Fruit fly (Drosophila melanogaster) whole organism, embryonic: ENCODE data around the gene Dok.

Source experiments
- B-H1 ChIP-seq: fragments of 200-800 bp; sonication (Bioruptor generic); IDR thresholded peaks from 3 replicates; pipeline ENCODE4 v1.3.6; 2022; ENCODE audit warnings: missing biosample characterization, missing genetic modification characterization
- BEAF-32 ChIP-seq: fragments of 200-800 bp; sonication (Bioruptor generic); optimal IDR thresholded peaks from 3 replicates; lab custom pipeline; 2017; ENCODE audit warnings: missing biosample characterization, missing genetic modification characterization, mild to moderate bottlenecking, moderate library complexity, missing genetic modification reagents
- Bgb ChIP-seq: fragments of 200-800 bp; sonication (Bioruptor generic); IDR thresholded peaks from 2 replicates; pipeline ENCODE4 v1.3.6; 2022; ENCODE audit warnings: missing biosample characterization, missing genetic modification characterization; ENCODE audit not compliant: partially characterized antibody
- CG10147 ChIP-seq: fragments of 200-800 bp; sonication (Bioruptor generic); optimal IDR thresholded peaks from 2 replicates; lab custom pipeline; 2019; ENCODE audit warnings: missing biosample characterization, mild to moderate bottlenecking, missing genetic modification characterization, moderate library complexity
- CG10274 ChIP-seq: fragments of 200-800 bp; sonication (Bioruptor generic); optimal IDR thresholded peaks from 3 replicates; lab custom pipeline; 2017; ENCODE audit warnings: missing biosample characterization, mild to moderate bottlenecking, missing genetic modification characterization
- CG11247 ChIP-seq: fragments of 200-800 bp; sonication (Bioruptor generic); IDR thresholded peaks from 2 replicates; pipeline ENCODE4 v1.3.6; 2022; ENCODE audit warnings: missing biosample characterization, missing genetic modification characterization
- CG11560 ChIP-seq: fragments of 200-800 bp; sonication (Bioruptor generic); IDR thresholded peaks from 3 replicates; pipeline ENCODE4 v1.3.6; 2022; ENCODE audit warnings: missing biosample characterization, missing genetic modification characterization
- CG12744 ChIP-seq: fragments of 200-800 bp; sonication (Bioruptor generic); optimal IDR thresholded peaks from 2 replicates; lab custom pipeline; 2016; ENCODE audit warnings: missing biosample characterization, missing genetic modification characterization
- CG12769 ChIP-seq: fragments of 200-800 bp; sonication (Bioruptor generic); optimal IDR thresholded peaks from 2 replicates; lab custom pipeline; 2019; ENCODE audit warnings: missing biosample characterization, mild to moderate bottlenecking, missing genetic modification characterization, moderate library complexity
- CG13775 ChIP-seq: fragments of 200-800 bp; sonication (Bioruptor generic); optimal IDR thresholded peaks from 3 replicates; lab custom pipeline; 2017; ENCODE audit warnings: missing biosample characterization, mild to moderate bottlenecking, missing genetic modification characterization
- CG15269 ChIP-seq: fragments of 200-800 bp; sonication (Bioruptor generic); optimal IDR thresholded peaks from 2 replicates; lab custom pipeline; 2018; ENCODE audit warnings: missing biosample characterization, mild to moderate bottlenecking, missing genetic modification characterization, moderate library complexity
- CG1529 ChIP-seq: fragments of 200-800 bp; sonication (Bioruptor generic); optimal IDR thresholded peaks from 3 replicates; lab custom pipeline; 2018; ENCODE audit warnings: missing biosample characterization, missing genetic modification characterization
- CG1602 ChIP-seq: fragments of 200-800 bp; sonication (Bioruptor generic); optimal IDR thresholded peaks from 3 replicates; lab custom pipeline; 2016; ENCODE audit warnings: missing biosample characterization, missing genetic modification characterization
- CG1647 ChIP-seq: fragments of 200-800 bp; sonication (Bioruptor generic); optimal IDR thresholded peaks from 3 replicates; lab custom pipeline; 2016; ENCODE audit warnings: missing biosample characterization, missing genetic modification characterization
- CG16779 ChIP-seq: fragments of 200-800 bp; sonication (Bioruptor generic); IDR thresholded peaks from 2 replicates; pipeline ENCODE4 v1.3.6; 2022; ENCODE audit warnings: missing biosample characterization, missing genetic modification characterization
- CG16815 ChIP-seq: fragments of 200-800 bp; sonication (Bioruptor generic); optimal IDR thresholded peaks from 3 replicates; lab custom pipeline; 2017; ENCODE audit warnings: missing biosample characterization, mild to moderate bottlenecking, missing genetic modification characterization
- CG18262 ChIP-seq: fragments of 200-800 bp; optimal IDR thresholded peaks from 3 replicates; lab custom pipeline; 2019; ENCODE audit warnings: missing biosample characterization, mild to moderate bottlenecking, missing genetic modification characterization, moderate library complexity
- CG18476 ChIP-seq: fragments of 200-800 bp; sonication (Bioruptor generic); optimal IDR thresholded peaks from 2 replicates; lab custom pipeline; 2016; ENCODE audit warnings: missing biosample characterization, mild to moderate bottlenecking, missing genetic modification characterization
- CG18619 ChIP-seq: fragments of 200-800 bp; sonication (Bioruptor generic); optimal IDR thresholded peaks from 3 replicates; lab custom pipeline; 2017; ENCODE audit warnings: missing biosample characterization, mild to moderate bottlenecking, missing genetic modification characterization
- CG2199 ChIP-seq: fragments of 200-800 bp; sonication (Bioruptor generic); IDR thresholded peaks from 3 replicates; pipeline ENCODE4 v1.3.6; 2022; ENCODE audit warnings: missing biosample characterization, missing genetic modification characterization
- CG30431 ChIP-seq: fragments of 200-800 bp; sonication (Bioruptor generic); optimal IDR thresholded peaks from 2 replicates; lab custom pipeline; 2017; ENCODE audit warnings: missing biosample characterization, missing genetic modification characterization
- CG32767 ChIP-seq: fragments of 200-800 bp; sonication (Bioruptor generic); IDR thresholded peaks from 2 replicates; pipeline ENCODE4 v1.3.6; 2022; ENCODE audit warnings: missing biosample characterization, missing genetic modification characterization
- CG3281 ChIP-seq: fragments of 200-800 bp; sonication (Bioruptor generic); optimal IDR thresholded peaks from 3 replicates; lab custom pipeline; 2017; ENCODE audit warnings: missing biosample characterization, mild to moderate bottlenecking, missing genetic modification characterization
- CG4424 ChIP-seq: fragments of 200-800 bp; sonication (Bioruptor generic); optimal IDR thresholded peaks from 3 replicates; lab custom pipeline; 2016; ENCODE audit warnings: missing biosample characterization, missing genetic modification characterization
- CG4730 ChIP-seq: fragments of 200-800 bp; sonication (Bioruptor generic); IDR thresholded peaks from 2 replicates; pipeline ENCODE4 v1.3.6; 2022; ENCODE audit warnings: missing biosample characterization, missing genetic modification characterization
- CG8388 ChIP-seq: fragments of 200-800 bp; sonication (Bioruptor generic); optimal IDR thresholded peaks from 2 replicates; lab custom pipeline; 2019; ENCODE audit warnings: missing biosample characterization, mild to moderate bottlenecking, missing genetic modification characterization, moderate library complexity
- CG8944 ChIP-seq: fragments of 200-800 bp; sonication (Bioruptor generic); optimal IDR thresholded peaks from 3 replicates; lab custom pipeline; 2016; ENCODE audit warnings: missing biosample characterization, missing genetic modification characterization
- CG9797 ChIP-seq: fragments of 200-800 bp; sonication (Bioruptor generic); optimal IDR thresholded peaks from 3 replicates; lab custom pipeline; 2018; ENCODE audit warnings: missing biosample characterization, mild to moderate bottlenecking, missing genetic modification characterization
- D19B ChIP-seq: fragments of 200-800 bp; sonication (Bioruptor generic); optimal IDR thresholded peaks from 2 replicates; lab custom pipeline; 2017; ENCODE audit warnings: missing biosample characterization, mild to moderate bottlenecking, missing genetic modification characterization
- Doc2 ChIP-seq: fragments of 200-800 bp; sonication (Bioruptor generic); IDR thresholded peaks from 2 replicates; pipeline ENCODE4 v1.3.6; 2022; ENCODE audit warnings: missing biosample characterization, missing genetic modification characterization
- H15 ChIP-seq: fragments of 200-800 bp; sonication (Bioruptor generic); IDR thresholded peaks from 3 replicates; pipeline ENCODE4 v1.3.6; 2022; ENCODE audit warnings: missing biosample characterization, missing genetic modification characterization
- H2.0 ChIP-seq: fragments of 200-800 bp; sonication (Bioruptor generic); IDR thresholded peaks from 2 replicates; pipeline ENCODE4 v1.3.6; 2022; ENCODE audit warnings: missing biosample characterization, missing genetic modification characterization
- Med ChIP-seq: fragments of 200-800 bp; sonication (Bioruptor generic); peaks from one replicate; lab custom pipeline; 2016; ENCODE audit warnings: missing biosample characterization, missing genetic modification characterization, mild to moderate bottlenecking, inconsistent platforms, moderate library complexity
- Myb ChIP-seq: fragments of 200-800 bp; sonication (Bioruptor generic); optimal IDR thresholded peaks from 2 replicates; lab custom pipeline; 2016; ENCODE audit warnings: missing biosample characterization, missing genetic modification characterization
- NC2α ChIP-seq: fragments of 200-800 bp; sonication (Bioruptor generic); optimal IDR thresholded peaks from 2 replicates; lab custom pipeline; 2016; ENCODE audit warnings: missing biosample characterization, missing genetic modification characterization
- Oaz ChIP-seq: fragments of 200-800 bp; sonication (Bioruptor generic); IDR thresholded peaks from 2 replicates; pipeline ENCODE4 v1.3.6; 2022; ENCODE audit warnings: missing biosample characterization, missing genetic modification characterization
- PHDP ChIP-seq: fragments of 200-800 bp; sonication (Bioruptor generic); optimal IDR thresholded peaks from 3 replicates; lab custom pipeline; 2018; ENCODE audit warnings: missing biosample characterization, mild to moderate bottlenecking, missing genetic modification characterization, moderate library complexity
- Sry-β ChIP-seq: fragments of 200-800 bp; sonication (Bioruptor generic); optimal IDR thresholded peaks from 2 replicates; lab custom pipeline; 2018; ENCODE audit warnings: missing biosample characterization, mild to moderate bottlenecking, missing genetic modification characterization, moderate library complexity
- az2 ChIP-seq: fragments of 200-800 bp; sonication (Bioruptor generic); optimal IDR thresholded peaks from 3 replicates; lab custom pipeline; 2016; ENCODE audit warnings: missing biosample characterization, missing genetic modification characterization
- cg ChIP-seq: fragments of 200-800 bp; sonication (Bioruptor generic); optimal IDR thresholded peaks from 3 replicates; lab custom pipeline; 2019; ENCODE audit warnings: missing biosample characterization, mild to moderate bottlenecking, missing genetic modification characterization, moderate library complexity
- corto ChIP-seq: fragments of 200-800 bp; sonication (Bioruptor generic); optimal IDR thresholded peaks from 2 replicates; lab custom pipeline; 2016; ENCODE audit warnings: missing biosample characterization, mild to moderate bottlenecking, missing genetic modification characterization, moderate library complexity
- croc ChIP-seq: fragments of 200-800 bp; sonication (Bioruptor generic); conservative IDR thresholded peaks from 3 replicates; pipeline ENCODE4 v1.3.6; 2022; ENCODE audit warnings: missing biosample characterization, missing genetic modification characterization
- dan ChIP-seq: fragments of 200-800 bp; sonication (Bioruptor generic); IDR thresholded peaks from 2 replicates; pipeline ENCODE4 v1.3.6; 2022; ENCODE audit warnings: missing biosample characterization, missing genetic modification characterization
- fu2 ChIP-seq: fragments of 200-800 bp; sonication (Bioruptor generic); optimal IDR thresholded peaks from 2 replicates; lab custom pipeline; 2016; ENCODE audit warnings: missing biosample characterization, missing genetic modification characterization
- gfzf ChIP-seq: fragments of 200-800 bp; sonication (Bioruptor generic); optimal IDR thresholded peaks from 2 replicates; lab custom pipeline; 2016; ENCODE audit warnings: missing biosample characterization, mild to moderate bottlenecking, missing genetic modification characterization, moderate library complexity
- ro ChIP-seq: fragments of 200-800 bp; sonication (Bioruptor generic); IDR thresholded peaks from 2 replicates; pipeline ENCODE4 v1.3.6; 2022; ENCODE audit warnings: missing biosample characterization, missing genetic modification characterization
- scrt ChIP-seq: fragments of 200-800 bp; sonication (Bioruptor generic); optimal IDR thresholded peaks from 2 replicates; lab custom pipeline; 2018; ENCODE audit warnings: missing biosample characterization, mild to moderate bottlenecking, missing genetic modification characterization, moderate library complexity
- sd ChIP-seq: fragments of 200-800 bp; sonication (Bioruptor generic); optimal IDR thresholded peaks from 3 replicates; lab custom pipeline; 2018; ENCODE audit warnings: missing biosample characterization, mild to moderate bottlenecking, missing genetic modification characterization, moderate library complexity
- sug ChIP-seq: fragments of 200-800 bp; optimal IDR thresholded peaks from 2 replicates; lab custom pipeline; 2019; ENCODE audit warnings: missing biosample characterization, mild to moderate bottlenecking, missing genetic modification characterization, moderate library complexity

Gene Dok

DNA sequence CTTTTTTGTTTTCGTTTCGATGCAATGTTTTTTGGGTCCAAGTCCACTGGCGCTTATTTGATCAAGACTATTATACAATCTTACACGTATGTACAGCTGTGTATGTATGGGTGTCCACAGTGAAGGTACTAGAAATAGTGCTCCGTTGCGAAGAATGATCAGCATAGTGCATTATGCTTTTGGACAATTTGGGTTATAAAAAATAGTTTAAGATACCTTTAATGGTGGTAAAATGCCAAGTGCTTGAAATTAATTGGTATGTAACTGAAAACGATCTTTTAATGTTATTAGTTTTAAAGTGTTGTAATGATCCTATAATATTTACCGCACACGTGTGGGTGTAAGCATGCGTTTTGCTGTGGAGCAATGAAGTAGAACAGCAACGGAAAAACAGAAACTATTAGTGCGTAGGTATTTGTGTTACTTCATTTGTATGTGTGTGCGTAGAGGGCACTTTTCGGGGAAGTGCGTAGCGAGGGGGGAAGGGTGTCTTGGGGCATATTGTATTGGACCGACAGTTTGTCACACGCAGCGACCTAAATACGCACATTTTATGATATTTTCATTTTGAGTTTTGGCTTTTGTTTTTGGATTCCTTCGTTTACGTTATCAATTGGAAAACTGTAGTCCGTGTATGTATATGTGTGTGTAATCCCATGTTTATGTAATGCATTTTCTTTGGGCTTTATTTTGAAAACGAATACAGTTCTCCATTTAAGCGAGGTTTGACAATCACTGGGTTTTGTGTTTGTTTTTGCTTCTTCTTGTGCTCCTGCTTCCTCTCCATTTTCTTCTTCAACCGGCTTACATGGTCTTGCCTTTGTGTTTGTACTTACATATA, 12.3 kb downstream of the Dok start (continued):
- TF ChIP-seq CG10147 (peak; percentile 77), scrt (peak; percentile 83), CG1647 (GFP tag; lab: Kevin White, UChicago) (peak; percentile 83), Myb (GFP tag; lab: Kevin White, UChicago) (peak; percentile 72), CG13775 (GFP tag; lab: Kevin White, UChicago) (peak; percentile 82), H15 (GFP tag; lab: Robert Waterston, UW) (peak; percentile 83), corto (GFP tag; lab: Kevin White, UChicago) (no peak), sd (tag; lab: Kevin White, UChicago) (peak; percentile 71), CG18476 (GFP tag; lab: Kevin White, UChicago) (peak; percentile 89), CG2199 (GFP tag; lab: Robert Waterston, UW) (peak; percentile 38; the same call in 1 of the 3 replicates), CG1529 (GFP tag; lab: Kevin White, UChicago) (peak; percentile 93), CG18619 (GFP tag; lab: Kevin White, UChicago) (peak; percentile 85), CG11560 (tag; lab: Robert Waterston, UW) (peak; percentile 60; the same call in 1 of the 3 replicates), dan (GFP tag; lab: Robert Waterston, UW) (peak; percentile 58; the same call in 1 of the 2 replicates), PHDP (tag; lab: Kevin White, UChicago) (peak; percentile 93), B-H1 (GFP tag; lab: Robert Waterston, UW) (peak; percentile 72; the same call in 2 of the 3 replicates), Med (GFP tag; lab: Kevin White, UChicago) (peak; percentile 96), D19B (GFP tag; lab: Kevin White, UChicago) (peak; percentile 59), CG16779 (GFP tag; lab: Robert Waterston, UW) (no peak), CG16815 (GFP tag; lab: Kevin White, UChicago) (peak; percentile 85), BEAF-32 (GFP tag; lab: Kevin White, UChicago) (no peak), CG4424 (GFP tag; lab: Kevin White, UChicago) (peak; percentile 93), CG12744 (GFP tag; lab: Kevin White, UChicago) (peak; percentile 79), cg (GFP tag; lab: Kevin White, UChicago) (peak; percentile 88), CG8388 (GFP tag; lab: Kevin White, UChicago) (peak; percentile 95), gfzf (GFP tag; lab: Kevin White, UChicago) (no peak), CG11247 (peak; percentile 72), CG9797 (GFP tag; lab: Kevin White, UChicago) (peak; percentile 3), sug (tag; lab: Kevin White, UChicago) (peak; percentile 63), Sry-β (GFP tag; lab: Kevin White, UChicago) (peak; percentile 61), ro (peak; percentile 54; the same call in 1 of the 2 replicates), CG10274 (peak; percentile 70), Doc2 (GFP tag; lab: Robert Waterston, UW) (no peak), Bgb (GFP tag; lab: Robert Waterston, UW) (no peak), CG8944 (peak; percentile 89), Oaz (peak; percentile 56), az2 (peak; percentile 91), CG1602 (GFP tag; lab: Kevin White, UChicago) (peak; percentile 90), CG3281 (GFP tag; lab: Kevin White, UChicago) (peak; percentile 86), CG18262 (tag; lab: Kevin White, UChicago) (peak; percentile 96), NC2α (GFP tag; lab: Kevin White, UChicago) (peak; percentile 85), CG15269 (tag; lab: Kevin White, UChicago) (peak; percentile 92), CG32767 (GFP tag; lab: Robert Waterston, UW) (peak; percentile 88), fu2 (GFP tag; lab: Kevin White, UChicago) (peak; percentile 71), croc (GFP tag; lab: Robert Waterston, UW) (peak; percentile 87), CG4730 (peak; percentile 72), CG12769 (tag; lab: Kevin White, UChicago) (peak; percentile 92), CG30431 (GFP tag; lab: Kevin White, UChicago) (peak; percentile 90), H2.0 (GFP tag; lab: Robert Waterston, UW) (peak; percentile 77)
